Worm (Caenorhabditis elegans) whole organism, young adult: ENCODE results near the gene ptp-8.
A peak's percentile ranks its signal among the peaks of the same experiment; 100 is the strongest.

Experiments
- B0261.1 ChIP-seq: sonication (generic microtip); optimal IDR thresholded peaks from 2 replicates; lab custom pipeline; 2016; ENCODE audit warnings: mild to moderate bottlenecking, missing genetic modification characterization, moderate library complexity, missing compliant biosample characterization
- F22D6.2 ChIP-seq: sonication (generic microtip); optimal IDR thresholded peaks from 2 replicates; lab custom pipeline; 2016; ENCODE audit warnings: mild to moderate bottlenecking, missing genetic modification characterization, missing compliant biosample characterization
- K12H6.12 ChIP-seq: fragments of 200-800 bp; sonication (Bioruptor generic); optimal IDR thresholded peaks from 2 replicates; lab custom pipeline; 2018; ENCODE audit warnings: mild to moderate bottlenecking, missing genetic modification characterization, missing compliant biosample characterization
- T26A5.8 ChIP-seq: sonication (generic microtip); optimal IDR thresholded peaks from 2 replicates; lab custom pipeline; 2016; ENCODE audit warnings: missing genetic modification characterization, missing compliant biosample characterization
- Y56A3A.18 ChIP-seq: fragments of 200-800 bp; sonication (Bioruptor generic); IDR thresholded peaks from 2 replicates; pipeline ENCODE4 v1.3.6; 2022; ENCODE audit warnings: missing genetic modification reagents, missing genetic modification characterization, missing compliant biosample characterization
- Y67H2A.10 ChIP-seq: fragments of 200-800 bp; sonication (Bioruptor generic); conservative IDR thresholded peaks from 2 replicates; pipeline ENCODE4 v1.3.6; 2022; ENCODE audit warnings: missing genetic modification reagents, missing genetic modification characterization, missing compliant biosample characterization
- ZK185.1 ChIP-seq: sonication (generic microtip); optimal IDR thresholded peaks from 2 replicates; lab custom pipeline; 2016; ENCODE audit warnings: mild to moderate bottlenecking, missing genetic modification characterization, missing compliant biosample characterization; ENCODE audit not compliant: poor library complexity, severe bottlenecking
- ama-1 ChIP-seq, 3 experiments: fragments of 150-350 bp in 1 of 3; sonication (generic microtip) in 2 of 3; optimal IDR thresholded peaks; 2 replicates each; lab custom pipeline; 2014 to 2018; ENCODE audit warnings: missing biosample characterization in 2 of 3, missing genetic modification characterization in 2 of 3, missing genetic modification reagents in 2 of 3
- atf-7 ChIP-seq: sonication (generic microtip); optimal IDR thresholded peaks from 2 replicates; lab custom pipeline; 2017; ENCODE audit warnings: mild to moderate bottlenecking, missing genetic modification characterization, missing compliant biosample characterization
- attf-5 ChIP-seq: fragments of 200-800 bp; sonication (Bioruptor generic); optimal IDR thresholded peaks from 2 replicates; lab custom pipeline; 2018; ENCODE audit warnings: mild to moderate bottlenecking, missing genetic modification characterization, missing compliant biosample characterization
- bed-1 ChIP-seq: fragments of 200-800 bp; sonication (Bioruptor generic); IDR thresholded peaks from 2 replicates; pipeline ENCODE4 v1.3.6; 2022; ENCODE audit warnings: missing genetic modification reagents, missing genetic modification characterization, missing compliant biosample characterization
- ccch-3 ChIP-seq: fragments of 200-800 bp; sonication (Bioruptor generic); optimal IDR thresholded peaks from 2 replicates; lab custom pipeline; 2018; ENCODE audit warnings: mild to moderate bottlenecking, missing genetic modification characterization, missing compliant biosample characterization
- cebp-2 ChIP-seq: fragments of 200-800 bp; sonication (Bioruptor generic); IDR thresholded peaks from 2 replicates; pipeline ENCODE4 v1.3.6; 2022; ENCODE audit warnings: missing genetic modification characterization, missing compliant biosample characterization
- ceh-58 ChIP-seq: fragments of 200-800 bp; sonication (Bioruptor generic); IDR thresholded peaks from 2 replicates; pipeline ENCODE4 v1.3.6; 2022; ENCODE audit warnings: missing genetic modification characterization, missing compliant biosample characterization
- dox-1 ChIP-seq: fragments of 200-800 bp; sonication (Bioruptor generic); IDR thresholded peaks from 2 replicates; pipeline ENCODE4 v1.3.6; 2022; ENCODE audit warnings: missing genetic modification reagents, missing genetic modification characterization, missing compliant biosample characterization
- dpff-1 ChIP-seq: sonication (generic microtip); optimal IDR thresholded peaks from 2 replicates; lab custom pipeline; 2017; ENCODE audit warnings: mild to moderate bottlenecking, missing genetic modification characterization, missing compliant biosample characterization
- egl-18 ChIP-seq: fragments of 200-800 bp; sonication (Bioruptor generic); IDR thresholded peaks from 2 replicates; pipeline ENCODE4 v1.3.6; 2022; ENCODE audit warnings: missing genetic modification reagents, missing genetic modification characterization, missing compliant biosample characterization
- egl-44 ChIP-seq: fragments of 200-800 bp; sonication (Bioruptor generic); IDR thresholded peaks from 2 replicates; pipeline ENCODE4 v1.3.6; 2022; ENCODE audit warnings: missing genetic modification reagents, missing genetic modification characterization, missing compliant biosample characterization
- hrde-1 ChIP-seq: sonication (generic microtip); optimal IDR thresholded peaks from 2 replicates; lab custom pipeline; 2016; ENCODE audit warnings: missing genetic modification characterization, mild to moderate bottlenecking, missing compliant biosample characterization, moderate library complexity, missing genotype, missing genetic modification reagents, borderline replicate concordance
- hsf-1 ChIP-seq: fragments of 200-800 bp; sonication (Bioruptor generic); IDR thresholded peaks from 2 replicates; pipeline ENCODE4 v1.3.6; 2022; ENCODE audit warnings: missing genetic modification reagents, missing genetic modification characterization, missing compliant biosample characterization
- lin-35 ChIP-seq, 3 experiments: fragments of 150-350 bp in 2 of 3; sonication (generic microtip) in 1 of 3; optimal IDR thresholded peaks; 2 replicates each; lab custom pipeline; 2014 to 2018; ENCODE audit warnings: missing biosample characterization in 3 of 3, missing genetic modification characterization in 3 of 3, missing genetic modification reagents in 3 of 3
- lin-54 ChIP-seq: fragments of 200-800 bp; sonication (Bioruptor generic); optimal IDR thresholded peaks from 2 replicates; lab custom pipeline; 2018; ENCODE audit warnings: mild to moderate bottlenecking, missing genetic modification characterization, missing compliant biosample characterization
- lsy-27 ChIP-seq: sonication (generic microtip); optimal IDR thresholded peaks from 2 replicates; lab custom pipeline; 2017; ENCODE audit warnings: missing genetic modification characterization, mild to moderate bottlenecking, missing compliant biosample characterization, antibody characterized with exemption, missing genotype, borderline replicate concordance; ENCODE audit not compliant: insufficient read depth
- madf-8 ChIP-seq: fragments of 200-800 bp; sonication (Bioruptor generic); conservative IDR thresholded peaks from 2 replicates; pipeline ENCODE4 v1.3.6; 2022; ENCODE audit warnings: missing genetic modification reagents, missing genetic modification characterization, missing compliant biosample characterization
- nfya-2 ChIP-seq: fragments of 200-800 bp; sonication (Bioruptor generic); IDR thresholded peaks from 2 replicates; pipeline ENCODE4 v1.3.6; 2022; ENCODE audit warnings: missing genetic modification reagents, missing genetic modification characterization, missing compliant biosample characterization
- nfyb-1 ChIP-seq: fragments of 200-800 bp; sonication (Bioruptor generic); IDR thresholded peaks from 2 replicates; pipeline ENCODE4 v1.3.6; 2022; ENCODE audit warnings: missing genetic modification reagents, missing genetic modification characterization, missing compliant biosample characterization
- nhr-179 ChIP-seq: sonication (generic microtip); optimal IDR thresholded peaks from 2 replicates; lab custom pipeline; 2016; ENCODE audit warnings: mild to moderate bottlenecking, missing genetic modification characterization, missing compliant biosample characterization
- nhr-90 ChIP-seq: sonication (generic microtip); optimal IDR thresholded peaks from 2 replicates; lab custom pipeline; 2016; ENCODE audit warnings: missing genotype, mild to moderate bottlenecking, missing genetic modification characterization, missing compliant biosample characterization
- pbrm-1 ChIP-seq: fragments of 200-800 bp; sonication (Bioruptor generic); IDR thresholded peaks from 2 replicates; pipeline ENCODE4 v1.3.6; 2022; ENCODE audit warnings: missing genetic modification reagents, missing genetic modification characterization, missing compliant biosample characterization
- rpc-1 ChIP-seq, 2 experiments: fragments of 150-350 bp in 1 of 2; sonication (generic microtip) in 1 of 2; optimal IDR thresholded peaks; 2 replicates each; lab custom pipeline; 2014 to 2018; ENCODE audit warnings: missing biosample characterization in 1 of 2, missing genetic modification characterization in 1 of 2, missing genetic modification reagents in 1 of 2, missing genotype in 1 of 2
- sea-2 ChIP-seq: fragments of 200-800 bp; sonication (Bioruptor generic); IDR thresholded peaks from 2 replicates; pipeline ENCODE4 v1.3.6; 2022; ENCODE audit warnings: missing genetic modification characterization, missing compliant biosample characterization
- somi-1 ChIP-seq: fragments of 200-800 bp; sonication (Bioruptor generic); optimal IDR thresholded peaks from 2 replicates; lab custom pipeline; 2018; ENCODE audit warnings: mild to moderate bottlenecking, missing genetic modification characterization, missing compliant biosample characterization
- tbp1 ChIP-seq: fragments of 200-800 bp; sonication (Bioruptor generic); optimal IDR thresholded peaks from 2 replicates; lab custom pipeline; 2018; ENCODE audit warnings: mild to moderate bottlenecking, missing genetic modification characterization, missing compliant biosample characterization
- zim-3 ChIP-seq: sonication (generic microtip); optimal IDR thresholded peaks from 2 replicates; lab custom pipeline; 2017; ENCODE audit warnings: mild to moderate bottlenecking, missing genetic modification characterization, moderate library complexity, missing compliant biosample characterization
- ztf-22 ChIP-seq: fragments of 200-800 bp; sonication (Bioruptor generic); optimal IDR thresholded peaks from 2 replicates; lab custom pipeline; 2018; ENCODE audit warnings: mild to moderate bottlenecking, missing genetic modification characterization, moderate library complexity, missing compliant biosample characterization
- ztf-28 ChIP-seq: fragments of 200-800 bp; sonication (Bioruptor generic); IDR thresholded peaks from 2 replicates; pipeline ENCODE4 v1.3.6; 2022; ENCODE audit warnings: missing genetic modification reagents, missing genetic modification characterization, missing compliant biosample characterization
- ztf-3 ChIP-seq: fragments of 200-800 bp; sonication (Bioruptor generic); optimal IDR thresholded peaks from 2 replicates; lab custom pipeline; 2018; ENCODE audit warnings: mild to moderate bottlenecking, missing genetic modification characterization, missing compliant biosample characterization

The ptp-8 gene

DNA sequence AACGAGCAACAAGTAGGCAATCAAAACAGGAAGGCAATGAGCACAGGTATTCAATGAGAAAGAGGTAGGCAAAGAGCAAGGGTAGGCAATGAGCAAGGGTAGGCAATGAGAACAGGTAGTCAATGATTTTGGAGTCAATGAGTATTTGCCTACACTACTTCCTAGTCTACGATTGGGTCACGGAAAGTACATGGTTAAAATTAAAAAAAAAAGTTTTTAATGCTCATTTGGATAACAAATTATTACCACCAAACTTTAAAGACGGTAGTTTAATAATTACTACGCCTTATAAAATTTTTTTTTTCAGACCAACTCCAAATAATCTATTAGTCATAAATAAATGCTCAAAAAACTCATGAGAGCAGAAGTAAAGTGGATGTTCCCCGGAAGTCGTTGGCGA lies at the start of gene ptp-8:
ptp-8 (plus strand) TSS at position 301 of the 400 bp plus-strand sequence.
- TF ChIP-seq madf-8 (no peak), zim-3 (tag; lab: Kevin White, UChicago) (no peak), lin-35 (GFP tag; optimal IDR thresholded peaks at IDR 0.05; lab: Kevin White, UChicago) (no peak), dpff-1 (tag; lab: Kevin White, UChicago) (no peak), ztf-28 (GFP tag; lab: Robert Waterston, UW) (no peak), attf-5 (no peak), hsf-1 (GFP tag; lab: Robert Waterston, UW) (no peak)

DNA sequence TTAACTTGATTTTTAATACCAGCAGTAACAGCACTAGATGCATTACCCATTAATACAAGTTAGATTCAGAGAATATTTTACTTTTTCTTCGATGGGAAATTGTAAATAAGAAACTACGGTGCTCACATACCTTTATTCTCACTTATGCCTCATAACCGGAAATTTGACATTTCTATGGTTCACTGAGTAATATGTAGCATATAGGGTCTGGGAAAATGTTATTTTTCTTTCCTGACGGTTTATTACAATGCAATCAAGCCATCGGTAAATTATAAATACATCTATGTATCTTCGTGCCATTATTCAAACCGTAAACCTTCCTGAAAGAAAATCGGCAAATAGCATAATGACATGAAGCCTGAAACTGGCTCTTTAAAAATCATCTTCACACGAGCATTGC lies 49.2 kb upstream of the ptp-8 start, which contains the start of gene ocr-4:
ocr-4 (minus strand) TSS at position 101 of the 400 bp plus-strand sequence.
- TF ChIP-seq B0261.1 (tag; lab: Kevin White, UChicago) = no peak
- TF ChIP-seq ztf-22 = no peak
- no peak for TF ChIP-seq T26A5.8 (tag; lab: Kevin White, UChicago)
- TF ChIP-seq sea-2 (GFP tag; lab: Robert Waterston, UW) = no peak
- TF ChIP-seq ccch-3 (GFP tag; lab: Kevin White, UChicago) = no peak
- no peak for TF ChIP-seq Y67H2A.10 (GFP tag; lab: Robert Waterston, UW)
- no peak for TF ChIP-seq cebp-2 (GFP tag; lab: Robert Waterston, UW)
- no peak for TF ChIP-seq ama-1 (optimal IDR thresholded peaks at IDR 0.05; lab: Kevin White, UChicago)
- no peak for TF ChIP-seq ama-1 (GFP tag; optimal IDR thresholded peaks at IDR 0.05; lab: Kevin White, UChicago)
- no peak for TF ChIP-seq ceh-58 (GFP tag; lab: Robert Waterston, UW)
- no peak for TF ChIP-seq egl-44
- TF ChIP-seq pbrm-1 (GFP tag; lab: Robert Waterston, UW) = no peak
- TF ChIP-seq dpff-1 (tag; lab: Kevin White, UChicago) = no peak
- no peak for TF ChIP-seq ZK185.1
- no peak for TF ChIP-seq somi-1

DNA sequence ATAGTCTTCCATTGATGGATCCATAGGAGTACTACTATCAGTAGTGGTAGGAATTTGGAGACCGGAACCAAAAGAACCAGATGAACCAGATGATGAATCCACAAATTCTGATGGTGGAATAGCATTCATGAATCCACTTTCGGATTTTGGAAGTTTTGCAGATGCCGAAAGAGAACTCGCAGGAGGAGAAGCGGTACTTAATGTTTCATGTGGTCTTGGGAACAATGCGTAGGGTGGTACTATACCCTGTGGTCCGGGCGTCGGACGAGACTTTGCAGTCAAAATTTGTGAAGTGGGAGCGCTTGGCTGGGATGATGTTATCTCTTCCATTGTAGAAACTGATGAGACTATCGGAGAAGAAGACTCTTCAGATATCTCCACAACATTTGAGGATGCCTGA lies 43.8 kb upstream of the ptp-8 start:
- 0 out of 2 replicates have a peak, but pooled peaks have one; percentile 21 for TF ChIP-seq hsf-1 (GFP tag; lab: Robert Waterston, UW)
- no peak for TF ChIP-seq egl-18 (GFP tag; lab: Robert Waterston, UW)
- TF ChIP-seq, all 124 proteins: peak for 1

DNA sequence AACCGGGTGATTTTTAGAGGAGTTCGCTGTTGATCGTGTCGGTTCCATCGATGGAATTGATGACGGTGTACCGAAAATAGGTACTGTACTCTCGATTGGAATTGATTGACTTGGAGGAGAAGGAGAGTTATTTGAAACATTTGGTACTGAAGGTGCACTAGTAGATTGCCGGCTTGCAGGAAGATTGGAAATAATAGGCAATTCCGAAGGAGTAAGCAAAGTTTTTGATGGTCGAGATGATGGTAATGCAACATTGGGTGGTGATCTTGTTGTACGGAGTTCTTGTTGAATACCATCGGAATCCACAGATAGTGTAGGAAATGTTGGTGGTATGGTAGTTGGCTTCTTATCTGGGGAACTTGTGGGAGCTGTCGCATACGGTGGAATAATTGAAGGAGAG lies 42.8 kb upstream of the ptp-8 start:
- TF ChIP-seq egl-18 (GFP tag; lab: Robert Waterston, UW) (no peak), B0261.1 (tag; lab: Kevin White, UChicago) (no peak), nhr-179 (no peak), madf-8 (no peak), nfya-2 (GFP tag; lab: Robert Waterston, UW) (no peak), zim-3 (tag; lab: Kevin White, UChicago) (no peak), rpc-1 (optimal IDR thresholded peaks at IDR 0.05; lab: Kevin White, UChicago) (no peak), rpc-1 (tag; optimal IDR thresholded peaks at IDR 0.05; lab: Kevin White, UChicago) (no peak), bed-1 (GFP tag; lab: Robert Waterston, UW) (no peak), Y67H2A.10 (GFP tag; lab: Robert Waterston, UW) (no peak), Y56A3A.18 (GFP tag; lab: Robert Waterston, UW) (no peak), ZK185.1 (no peak), ztf-3 (GFP tag; lab: Kevin White, UChicago) (no peak), K12H6.12 (tag; lab: Kevin White, UChicago) (no peak), lsy-27 (tag; lab: Kevin White, UChicago) (no peak)

DNA sequence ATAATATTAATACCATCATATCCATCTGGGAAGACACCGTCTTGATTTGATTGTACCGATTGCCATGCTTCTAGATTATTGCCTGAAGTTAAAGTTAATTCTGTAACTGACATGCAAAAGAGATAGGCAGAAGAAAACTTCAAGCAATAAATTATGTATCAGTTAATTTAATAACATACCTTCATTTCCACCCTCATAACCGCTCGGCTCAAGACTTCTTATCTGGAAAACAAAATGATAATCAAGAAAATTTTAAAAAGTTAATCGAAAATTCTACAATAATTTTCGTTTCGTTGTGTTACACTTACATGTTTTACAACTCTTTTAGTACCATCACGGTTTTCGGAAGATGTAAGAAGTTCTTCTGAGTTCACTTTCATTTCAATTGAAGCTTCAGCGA lies 39.7 kb upstream of the ptp-8 start:
- TF ChIP-seq lin-54 (GFP tag; lab: Kevin White, UChicago) = no peak
- TF ChIP-seq atf-7 (tag; lab: Kevin White, UChicago) = no peak
- TF ChIP-seq sea-2 (GFP tag; lab: Robert Waterston, UW) = no peak
- TF ChIP-seq nhr-90 (tag; lab: Kevin White, UChicago) = no peak
- no peak for TF ChIP-seq F22D6.2 (tag; lab: Kevin White, UChicago)
- TF ChIP-seq hrde-1 = no peak
- no peak for TF ChIP-seq tbp1 (GFP tag; lab: Kevin White, UChicago)
- no peak for TF ChIP-seq lsy-27 (tag; lab: Kevin White, UChicago)
- TF ChIP-seq dox-1 (GFP tag; lab: Robert Waterston, UW) = no peak
- TF ChIP-seq nfyb-1 (GFP tag; lab: Robert Waterston, UW) = no peak
